Fruit fly (Drosophila melanogaster): ENCODE results near the gene CG4073.

CG4073 gene

dm6 chr3R:10664942-10665341, 49.7 kb upstream of the CG4073 start (continued):
- TF ChIP-seq CG7271 (tag; optimal IDR thresholded peaks at IDR 0.05): no peak
- no peak for TF ChIP-seq aop (GFP tag; IDR thresholded peaks at IDR 0.05)
- no peak for TF ChIP-seq pzg (GFP tag; optimal IDR thresholded peaks at IDR 0.05)
- no peak for TF ChIP-seq Ravus (GFP tag; IDR thresholded peaks at IDR 0.05)
- TF ChIP-seq CG8290 (GFP tag; optimal IDR thresholded peaks at IDR 0.05): peak; percentile 31
- TF ChIP-seq CG8290 (tag; optimal IDR thresholded peaks at IDR 0.05): peak in 1 of 2 experiments; percentile 65
- TF ChIP-seq slbo (GFP tag; IDR thresholded peaks at IDR 0.05): no peak
- peak; percentile 72 for TF ChIP-seq BtbVII (GFP tag; optimal IDR thresholded peaks at IDR 0.05)
- TF ChIP-seq amos (GFP tag; IDR thresholded peaks at IDR 0.05; ENCODE audit: partially characterized antibody): no peak
- 0 out of 2 replicates have a peak, but pooled peaks have one; percentile 16 for TF ChIP-seq ap (GFP tag; IDR thresholded peaks at IDR 0.05)
- peak; percentile 41; the same call in 1 of the 2 replicates for TF ChIP-seq CG4360 (GFP tag; IDR thresholded peaks at IDR 0.05)
- no peak for TF ChIP-seq CG30020 (tag; optimal IDR thresholded peaks at IDR 0.05)
- TF ChIP-seq CG14667 (GFP tag; IDR thresholded peaks at IDR 0.05): no peak
- TF ChIP-seq grau (tag; optimal IDR thresholded peaks at IDR 0.05): peak; percentile 47
- TF ChIP-seq CG12104 (GFP tag; optimal IDR thresholded peaks at IDR 0.05): no peak
- no peak for TF ChIP-seq fd3F (GFP tag; optimal IDR thresholded peaks at IDR 0.05)
- TF ChIP-seq cas (GFP tag; IDR thresholded peaks at IDR 0.05): no peak
- no peak for TF ChIP-seq pho (GFP tag; optimal IDR thresholded peaks at IDR 0.05)
- TF ChIP-seq Doc2 (GFP tag; IDR thresholded peaks at IDR 0.05): no peak
- TF ChIP-seq Doc3 (GFP tag; IDR thresholded peaks at IDR 0.05; ENCODE audit: partially characterized antibody): no peak
- TF ChIP-seq CG6254 (GFP tag; optimal IDR thresholded peaks at IDR 0.05): peak; percentile 83
- no peak for TF ChIP-seq CG13624 (GFP tag; optimal IDR thresholded peaks at IDR 0.05)
- no peak for TF ChIP-seq CG33213 (GFP tag; optimal IDR thresholded peaks at IDR 0.05)
- no peak for TF ChIP-seq CG14050 (GFP tag; IDR thresholded peaks at IDR 0.05)
- no peak for TF ChIP-seq toy (GFP tag; IDR thresholded peaks at IDR 0.05)
- TF ChIP-seq CG7786 (GFP tag; optimal IDR thresholded peaks at IDR 0.05): no peak
- TF ChIP-seq CG13424 (tag; optimal IDR thresholded peaks at IDR 0.05): peak; percentile 58
- TF ChIP-seq sc (optimal IDR thresholded peaks at IDR 0.05): no peak
- peak; percentile 71 for TF ChIP-seq sc (GFP tag; optimal IDR thresholded peaks at IDR 0.05)
- TF ChIP-seq Myb (GFP tag; optimal IDR thresholded peaks at IDR 0.05): no peak
- no peak for TF ChIP-seq pan (optimal IDR thresholded peaks at IDR 0.05)
- TF ChIP-seq pan (GFP tag; optimal IDR thresholded peaks at IDR 0.05 in 1 of 2, IDR thresholded peaks at IDR 0.05 in 1 of 2): peak in 1 of 2 experiments; percentile 73
- peak; percentile 39; the same call in 1 of the 2 replicates for TF ChIP-seq gsb (GFP tag; IDR thresholded peaks at IDR 0.05)
- TF ChIP-seq eve (GFP tag; optimal IDR thresholded peaks at IDR 0.05): peak in 1 of 2 experiments; percentile 77
- TF ChIP-seq dpn (GFP tag; optimal IDR thresholded peaks at IDR 0.05): peak; percentile 20 to 41
- TF ChIP-seq slou (GFP tag; optimal IDR thresholded peaks at IDR 0.05): no peak
- TF ChIP-seq CG7987 (GFP tag; optimal IDR thresholded peaks at IDR 0.05): peak; percentile 60
- TF ChIP-seq CG12155 (GFP tag; optimal IDR thresholded peaks at IDR 0.05): no peak
- peak; percentile 34 for TF ChIP-seq CG10267 (tag; optimal IDR thresholded peaks at IDR 0.05)
- no peak for TF ChIP-seq CG1792 (GFP tag; optimal IDR thresholded peaks at IDR 0.05)
- peak; percentile 54 for TF ChIP-seq ac (GFP tag; optimal IDR thresholded peaks at IDR 0.05)
- no peak for TF ChIP-seq maf-S (GFP tag; optimal IDR thresholded peaks at IDR 0.05)
- peak; percentile 33 for TF ChIP-seq Sox102F (GFP tag; optimal IDR thresholded peaks at IDR 0.05)
- TF ChIP-seq yki (optimal IDR thresholded peaks at IDR 0.05): no peak
- no peak for TF ChIP-seq sug (tag; optimal IDR thresholded peaks at IDR 0.05)
- TF ChIP-seq CG10543 (GFP tag; optimal IDR thresholded peaks at IDR 0.05): peak; percentile 42
- peak; percentile 42 for TF ChIP-seq CG11398 (GFP tag; optimal IDR thresholded peaks at IDR 0.05)
- TF ChIP-seq Trl (optimal IDR thresholded peaks at IDR 0.05): no peak
- TF ChIP-seq Trl (GFP tag; optimal IDR thresholded peaks at IDR 0.05): peak; percentile 44
- TF ChIP-seq CG4617 (GFP tag; optimal IDR thresholded peaks at IDR 0.05; ENCODE audit: borderline replicate concordance): no peak
- peak; percentile 85 for TF ChIP-seq MTF-1 (GFP tag; optimal IDR thresholded peaks at IDR 0.05; ENCODE audit: borderline replicate concordance)
- peak; percentile 98 for TF ChIP-seq chinmo (GFP tag; IDR thresholded peaks at IDR 0.05; ENCODE audit: partially characterized antibody)
- 0 out of 2 replicates have a peak, but pooled peaks have one; percentile 47 for TF ChIP-seq sens-2 (GFP tag; IDR thresholded peaks at IDR 0.05)
